Fruit fly (Drosophila melanogaster) whole organism, embryonic: ENCODE results near the gene Karybeta3.

Experiments
- Asciz ChIP-seq: fragments of 200-800 bp; sonication (Bioruptor generic); optimal IDR thresholded peaks from 2 replicates; lab custom pipeline; 2017; ENCODE audit warnings: missing biosample characterization, mild to moderate bottlenecking, missing genetic modification characterization, missing genetic modification reagents
- Bgb ChIP-seq: fragments of 200-800 bp; sonication (Bioruptor generic); IDR thresholded peaks from 2 replicates; pipeline ENCODE4 v1.3.6; 2022; ENCODE audit warnings: missing biosample characterization, missing genetic modification characterization; ENCODE audit not compliant: partially characterized antibody
- CG10274 ChIP-seq: fragments of 200-800 bp; sonication (Bioruptor generic); optimal IDR thresholded peaks from 3 replicates; lab custom pipeline; 2017; ENCODE audit warnings: missing biosample characterization, mild to moderate bottlenecking, missing genetic modification characterization
- CG14710 ChIP-seq: fragments of 200-800 bp; sonication (Bioruptor generic); optimal IDR thresholded peaks from 3 replicates; lab custom pipeline; 2019; ENCODE audit warnings: missing biosample characterization, mild to moderate bottlenecking, missing genetic modification characterization, moderate library complexity
- CG17361 ChIP-seq: fragments of 200-800 bp; sonication (Bioruptor generic); IDR thresholded peaks from 3 replicates; pipeline ENCODE4 v1.3.6; 2022; ENCODE audit warnings: missing biosample characterization, missing genetic modification characterization
- CG18262 ChIP-seq: fragments of 200-800 bp; optimal IDR thresholded peaks from 3 replicates; lab custom pipeline; 2019; ENCODE audit warnings: missing biosample characterization, mild to moderate bottlenecking, missing genetic modification characterization, moderate library complexity
- CG31441 ChIP-seq: fragments of 200-800 bp; sonication (Bioruptor generic); IDR thresholded peaks from 2 replicates; pipeline ENCODE4 v1.3.6; 2022; ENCODE audit warnings: missing biosample characterization, missing genetic modification characterization
- CG3847 ChIP-seq: fragments of 200-800 bp; sonication (Bioruptor generic); IDR thresholded peaks from 2 replicates; pipeline ENCODE4 v1.3.6; 2022; ENCODE audit warnings: missing biosample characterization, missing genetic modification characterization
- CG7963 ChIP-seq: fragments of 200-800 bp; sonication (Bioruptor generic); IDR thresholded peaks from 3 replicates; pipeline ENCODE4 v1.3.6; 2022; ENCODE audit warnings: missing biosample characterization, missing genetic modification characterization; ENCODE audit not compliant: partially characterized antibody
- CTCF ChIP-seq: fragments of 200-800 bp; sonication (Bioruptor generic); optimal IDR thresholded peaks from 2 replicates; lab custom pipeline; 2017; ENCODE audit warnings: missing biosample characterization, mild to moderate bottlenecking, missing genetic modification characterization, moderate library complexity
- Lhr ChIP-seq: fragments of 200-800 bp; sonication (Bioruptor generic); optimal IDR thresholded peaks from 3 replicates; lab custom pipeline; 2017; ENCODE audit warnings: mild to moderate bottlenecking, missing biosample characterization, missing genetic modification reagents, missing genetic modification characterization
- Med ChIP-seq: fragments of 200-800 bp; sonication (Bioruptor generic); peaks from one replicate; lab custom pipeline; 2016; ENCODE audit warnings: missing biosample characterization, missing genetic modification characterization, mild to moderate bottlenecking, inconsistent platforms, moderate library complexity
- NC2α ChIP-seq: fragments of 200-800 bp; sonication (Bioruptor generic); optimal IDR thresholded peaks from 2 replicates; lab custom pipeline; 2016; ENCODE audit warnings: missing biosample characterization, missing genetic modification characterization
- Opbp ChIP-seq: fragments of 200-800 bp; sonication (Bioruptor generic); IDR thresholded peaks from 3 replicates; pipeline ENCODE4 v1.3.6; 2022; ENCODE audit warnings: missing biosample characterization, missing genetic modification characterization; ENCODE audit not compliant: partially characterized antibody
- Scr ChIP-seq: fragments of 200-800 bp; sonication (Bioruptor generic); IDR thresholded peaks from 2 replicates; pipeline ENCODE4 v1.3.6; 2022; ENCODE audit warnings: missing biosample characterization, missing genetic modification characterization; ENCODE audit not compliant: partially characterized antibody
- bsh ChIP-seq, 2 experiments: fragments of 200-800 bp; sonication (Bioruptor generic); optimal IDR thresholded peaks; 2 replicates each; lab custom pipeline; 2017 to 2018; ENCODE audit warnings: mild to moderate bottlenecking in 2 of 2, missing biosample characterization in 2 of 2, missing genetic modification characterization in 2 of 2, moderate library complexity in 1 of 2
- cato ChIP-seq: fragments of 200-800 bp; sonication (Bioruptor generic); optimal IDR thresholded peaks from 2 replicates; lab custom pipeline; 2016; ENCODE audit warnings: missing biosample characterization, missing genetic modification characterization, borderline replicate concordance
- chinmo ChIP-seq: fragments of 200-800 bp; sonication (Bioruptor generic); IDR thresholded peaks from 4 replicates; pipeline ENCODE4 v1.3.6; 2022; ENCODE audit warnings: missing biosample characterization, missing genetic modification characterization; ENCODE audit not compliant: partially characterized antibody
- crol ChIP-seq: fragments of 200-800 bp; sonication (Bioruptor generic); IDR thresholded peaks from 2 replicates; pipeline ENCODE4 v1.3.6; 2022; ENCODE audit warnings: missing biosample characterization, missing genetic modification characterization
- dmrt99B ChIP-seq: fragments of 200-800 bp; sonication (Bioruptor generic); optimal IDR thresholded peaks from 2 replicates; lab custom pipeline; 2018; ENCODE audit warnings: missing biosample characterization, mild to moderate bottlenecking, missing genetic modification characterization, moderate library complexity
- hb ChIP-seq: fragments of 200-800 bp; sonication (Bioruptor generic); IDR thresholded peaks from 3 replicates; pipeline ENCODE4 v1.3.6; 2022; ENCODE audit warnings: missing biosample characterization, missing genetic modification characterization; ENCODE audit not compliant: partially characterized antibody
- her ChIP-seq: fragments of 200-800 bp; sonication (Bioruptor generic); optimal IDR thresholded peaks from 2 replicates; lab custom pipeline; 2016; ENCODE audit warnings: missing biosample characterization, missing genetic modification characterization
- inv ChIP-seq: fragments of 200-800 bp; sonication (Bioruptor generic); IDR thresholded peaks from 2 replicates; pipeline ENCODE4 v1.3.6; 2022; ENCODE audit warnings: missing biosample characterization, missing genetic modification characterization; ENCODE audit not compliant: partially characterized antibody
- kni ChIP-seq: fragments of 200-800 bp; sonication (Bioruptor generic); optimal IDR thresholded peaks from 3 replicates; lab custom pipeline; 2017; ENCODE audit warnings: mild to moderate bottlenecking, missing biosample characterization, missing genetic modification reagents, missing genetic modification characterization
- mld ChIP-seq: fragments of 200-800 bp; sonication (Bioruptor generic); IDR thresholded peaks from 3 replicates; pipeline ENCODE4 v1.3.6; 2022; ENCODE audit warnings: missing biosample characterization, missing genetic modification characterization; ENCODE audit not compliant: partially characterized antibody
- nerfin-2 ChIP-seq: fragments of 200-800 bp; sonication (Bioruptor generic); IDR thresholded peaks from 2 replicates; pipeline ENCODE4 v1.3.6; 2022; ENCODE audit warnings: missing biosample characterization, missing genetic modification characterization; ENCODE audit not compliant: partially characterized antibody
- pan ChIP-seq, 4 experiments: fragments of >200 bp in 3 of 4; fragments of 200-800 bp in 1 of 4; sonication (Bioruptor generic) in 1 of 4; optimal IDR thresholded peaks in 3 of 4; IDR thresholded peaks in 1 of 4; 2 replicates each; pipeline versions ENCODE4 v1.3.6 to Lab custom; 2017 to 2022; ENCODE audit warnings: missing biosample characterization in 2 of 4, missing genetic modification characterization in 2 of 4, mixed read lengths in 1 of 4
- pfk ChIP-seq: fragments of 200-800 bp; sonication (Bioruptor generic); optimal IDR thresholded peaks from 2 replicates; lab custom pipeline; 2018; ENCODE audit warnings: missing biosample characterization, mild to moderate bottlenecking, missing genetic modification characterization, moderate library complexity
- pnt ChIP-seq: fragments of 200-800 bp; sonication (Bioruptor generic); optimal IDR thresholded peaks from 3 replicates; lab custom pipeline; 2016; ENCODE audit warnings: missing biosample characterization, missing genetic modification characterization
- repo ChIP-seq: fragments of 200-800 bp; sonication (Bioruptor generic); optimal IDR thresholded peaks from 2 replicates; lab custom pipeline; 2016; ENCODE audit warnings: missing biosample characterization, missing genetic modification characterization
- sd ChIP-seq: fragments of 200-800 bp; sonication (Bioruptor generic); optimal IDR thresholded peaks from 3 replicates; lab custom pipeline; 2018; ENCODE audit warnings: missing biosample characterization, mild to moderate bottlenecking, missing genetic modification characterization, moderate library complexity
- sens ChIP-seq: fragments of 200-800 bp; sonication (Bioruptor generic); peaks from one replicate; lab custom pipeline; 2016; ENCODE audit warnings: missing biosample characterization, missing genetic modification characterization
- stwl ChIP-seq: fragments of 200-800 bp; sonication (Bioruptor generic); optimal IDR thresholded peaks from 3 replicates; lab custom pipeline; 2018; ENCODE audit warnings: missing biosample characterization, mild to moderate bottlenecking, missing genetic modification characterization, moderate library complexity

The Karybeta3 gene

dm6 chr3R:4666014-4666652 lies 17.2 kb downstream of the Karybeta3 start (continued):
- TF ChIP-seq sens (peak; percentile 55), CG7963 (GFP tag; lab: Robert Waterston, UW) (0 out of 3 replicates have a peak, but pooled peaks have one; percentile 25), nerfin-2 (peak; percentile 72), inv (GFP tag; lab: Robert Waterston, UW) (peak; percentile 30; the same call in 1 of the 2 replicates), hb (GFP tag; lab: Robert Waterston, UW) (peak; percentile 64; the same call in 1 of the 3 replicates), Bgb (GFP tag; lab: Robert Waterston, UW) (peak; percentile 54; the same call in 1 of the 2 replicates), mld (GFP tag; lab: Robert Waterston, UW) (peak; percentile 75), Scr (GFP tag; lab: Robert Waterston, UW) (peak; percentile 49), pfk (GFP tag; lab: Kevin White, UChicago) (no peak)

dm6 chr3R:4667399-4668201 lies 18.6 kb downstream of the Karybeta3 start:
- TF ChIP-seq CG3847 (no peak), repo (no peak), crol (GFP tag; lab: Robert Waterston, UW) (no peak), pan (optimal IDR thresholded peaks at IDR 0.05; lab: Kevin White, UChicago) (no peak), pan (GFP tag; optimal IDR thresholded peaks at IDR 0.05 in 1 of 2, IDR thresholded peaks at IDR 0.05 in 1 of 2) (no peak), CG18262 (tag; lab: Kevin White, UChicago) (peak; percentile 14), NC2α (GFP tag; lab: Kevin White, UChicago) (no peak), CG10274 (GFP tag; lab: Kevin White, UChicago) (no peak), sens (peak; percentile 62), bsh (GFP tag; optimal IDR thresholded peaks at IDR 0.05; lab: Kevin White, UChicago) (peak in 1 of 2 experiments; percentile 18), Opbp (GFP tag; lab: Robert Waterston, UW) (0 out of 3 replicates have a peak, but pooled peaks have one; percentile 19), Med (GFP tag; lab: Kevin White, UChicago) (peak; percentile 11), Asciz (GFP tag; lab: Kevin White, UChicago) (peak; percentile 23), kni (GFP tag; lab: Kevin White, UChicago) (peak; percentile 50), Bgb (GFP tag; lab: Robert Waterston, UW) (no peak), CG31441 (GFP tag; lab: Robert Waterston, UW) (0 out of 2 replicates have a peak, but pooled peaks have one; percentile 11), cato (GFP tag; lab: Kevin White, UChicago) (no peak), CG17361 (0 out of 3 replicates have a peak, but pooled peaks have one; percentile 32), chinmo (0 out of 4 replicates have a peak, but pooled peaks have one; percentile 14), dmrt99B (tag; lab: Kevin White, UChicago) (peak; percentile 0), CTCF (no peak), sd (tag; lab: Kevin White, UChicago) (peak; percentile 9), pnt (no peak), Lhr (no peak)

- TF ChIP-seq CG14710 (tag; lab: Kevin White, UChicago), result peak; percentile 89
- peak; percentile 65 for TF ChIP-seq stwl (tag; lab: Kevin White, UChicago)
- no peak for TF ChIP-seq her (GFP tag; lab: Kevin White, UChicago)
- TF ChIP-seq, all 482 proteins: peak for 2
These were observed 28.1 kb downstream of the Karybeta3 start for dm6 chr3R:4676981-4677665.
